Fruit fly (Drosophila melanogaster): ENCODE data around the gene Sec16.
A peak's percentile ranks its signal among the peaks of the same experiment; 100 is the strongest.

Gene Sec16

dm6 chrX:12623992-12624391 is 28.1 kb downstream of the Sec16 start, which contains the start of gene CG15728:
Gene CG15728, plus strand, starts transcription at chrX:12624292.
- TF ChIP-seq Myc (optimal IDR thresholded peaks at IDR 0.05) (no peak), Sin3A (optimal IDR thresholded peaks at IDR 0.05) (no peak), ttk (optimal IDR thresholded peaks at IDR 0.05) (no peak), insv (optimal IDR thresholded peaks at IDR 0.05) (no peak), h (optimal IDR thresholded peaks at IDR 0.05) (no peak), psq (optimal IDR thresholded peaks at IDR 0.05) (no peak)

dm6 chrX:12625594-12626274 is 29.9 kb downstream of the Sec16 start:
- no peak for TF ChIP-seq Sin3A (optimal IDR thresholded peaks at IDR 0.05)
- TF ChIP-seq psq (optimal IDR thresholded peaks at IDR 0.05): no peak
- no peak for TF ChIP-seq insv (optimal IDR thresholded peaks at IDR 0.05)
- TF ChIP-seq ttk (optimal IDR thresholded peaks at IDR 0.05): no peak
- no peak for TF ChIP-seq Myc (optimal IDR thresholded peaks at IDR 0.05)
- no peak for TF ChIP-seq h (optimal IDR thresholded peaks at IDR 0.05)

- TF ChIP-seq insv (optimal IDR thresholded peaks at IDR 0.05): no peak
- TF ChIP-seq h (optimal IDR thresholded peaks at IDR 0.05): no peak
- no peak for TF ChIP-seq Sin3A (optimal IDR thresholded peaks at IDR 0.05)
- TF ChIP-seq Myc (optimal IDR thresholded peaks at IDR 0.05): no peak
- no peak for TF ChIP-seq ttk (optimal IDR thresholded peaks at IDR 0.05)
- TF ChIP-seq psq (optimal IDR thresholded peaks at IDR 0.05): no peak
These were observed 33.7 kb downstream of the Sec16 start, which contains the start of the genes Aven and CG2540 for dm6 chrX:12629564-12629963. Gene Aven, minus strand, starts transcription at chrX:12629640. Gene CG2540, plus strand, starts transcription at chrX:12629878.

- TF ChIP-seq h (optimal IDR thresholded peaks at IDR 0.05) (no peak), Sin3A (optimal IDR thresholded peaks at IDR 0.05) (no peak), psq (optimal IDR thresholded peaks at IDR 0.05) (no peak), insv (optimal IDR thresholded peaks at IDR 0.05) (no peak), ttk (optimal IDR thresholded peaks at IDR 0.05) (no peak), Myc (optimal IDR thresholded peaks at IDR 0.05) (no peak)
These were observed 35.7 kb downstream of the Sec16 start, which contains the start of gene Tomosyn for dm6 chrX:12631317-12632156. Gene Tomosyn, plus strand, starts transcription at chrX:12631605.

- TF ChIP-seq insv (optimal IDR thresholded peaks at IDR 0.05) (no peak), ttk (optimal IDR thresholded peaks at IDR 0.05) (no peak), h (optimal IDR thresholded peaks at IDR 0.05) (no peak), Sin3A (optimal IDR thresholded peaks at IDR 0.05) (no peak), Myc (optimal IDR thresholded peaks at IDR 0.05) (no peak), psq (optimal IDR thresholded peaks at IDR 0.05) (no peak)
These were observed 36.2 kb downstream of the Sec16 start for dm6 chrX:12632157-12632422.

- TF ChIP-seq ttk (optimal IDR thresholded peaks at IDR 0.05): no peak
- TF ChIP-seq insv (optimal IDR thresholded peaks at IDR 0.05): no peak
- TF ChIP-seq h (optimal IDR thresholded peaks at IDR 0.05): no peak
- TF ChIP-seq Sin3A (optimal IDR thresholded peaks at IDR 0.05): no peak
- no peak for TF ChIP-seq Myc (optimal IDR thresholded peaks at IDR 0.05)
- TF ChIP-seq psq (optimal IDR thresholded peaks at IDR 0.05): no peak
These were observed 37.4 kb downstream of the Sec16 start for dm6 chrX:12633204-12633603.

- TF ChIP-seq insv (optimal IDR thresholded peaks at IDR 0.05) (no peak), psq (optimal IDR thresholded peaks at IDR 0.05) (no peak), Sin3A (optimal IDR thresholded peaks at IDR 0.05) (no peak), h (optimal IDR thresholded peaks at IDR 0.05) (no peak), ttk (optimal IDR thresholded peaks at IDR 0.05) (no peak), Myc (optimal IDR thresholded peaks at IDR 0.05) (no peak)
These were observed 38.1 kb downstream of the Sec16 start for dm6 chrX:12633992-12634391.

dm6 chrX:12645361-12645760 is 49.5 kb downstream of the Sec16 start:
- TF ChIP-seq insv (optimal IDR thresholded peaks at IDR 0.05) (no peak), h (optimal IDR thresholded peaks at IDR 0.05) (no peak), ttk (optimal IDR thresholded peaks at IDR 0.05) (no peak), Myc (optimal IDR thresholded peaks at IDR 0.05) (no peak), Sin3A (optimal IDR thresholded peaks at IDR 0.05) (no peak), psq (optimal IDR thresholded peaks at IDR 0.05) (no peak)

- TF ChIP-seq Sin3A (optimal IDR thresholded peaks at IDR 0.05) (no peak), insv (optimal IDR thresholded peaks at IDR 0.05) (peak; percentile 6)
These were observed 55.8 kb downstream of the Sec16 start for dm6 chrX:12651613-12652012.

dm6 chrX:12653574-12653973 is 57.7 kb downstream of the Sec16 start, which contains the start of gene CkIalpha:
Gene CkIalpha, plus strand, starts transcription at chrX:12653626.
- TF ChIP-seq ttk (optimal IDR thresholded peaks at IDR 0.05) (no peak), Myc (optimal IDR thresholded peaks at IDR 0.05) (no peak), insv (optimal IDR thresholded peaks at IDR 0.05) (no peak), h (optimal IDR thresholded peaks at IDR 0.05) (no peak), Sin3A (optimal IDR thresholded peaks at IDR 0.05) (no peak), psq (optimal IDR thresholded peaks at IDR 0.05) (no peak)

- TF ChIP-seq Sin3A (optimal IDR thresholded peaks at IDR 0.05): no peak
These were observed 58.5 kb downstream of the Sec16 start for dm6 chrX:12654288-12654729.

dm6 chrX:12658400-12658998 is 62.7 kb downstream of the Sec16 start:
- TF ChIP-seq psq (optimal IDR thresholded peaks at IDR 0.05): no peak
- TF ChIP-seq Sin3A (optimal IDR thresholded peaks at IDR 0.05): no peak
- no peak for TF ChIP-seq insv (optimal IDR thresholded peaks at IDR 0.05)
- TF ChIP-seq h (optimal IDR thresholded peaks at IDR 0.05): no peak
- TF ChIP-seq ttk (optimal IDR thresholded peaks at IDR 0.05): no peak
- TF ChIP-seq Myc (optimal IDR thresholded peaks at IDR 0.05): no peak
